Fruit fly (Drosophila melanogaster) whole organism, adult: Measurements from ENCODE around the gene CG1273.

Source experiments
- CG11617 ChIP-seq: fragments of 200-800 bp; sonication (Bioruptor generic); optimal IDR thresholded peaks from 2 replicates; lab custom pipeline; 2017; ENCODE audit warnings: mild to moderate bottlenecking, missing biosample characterization, missing genetic modification reagents, missing genetic modification characterization
- CG12768 ChIP-seq: fragments of 200-800 bp; sonication (Bioruptor generic); optimal IDR thresholded peaks from 2 replicates; lab custom pipeline; 2017; ENCODE audit warnings: missing biosample characterization, missing genetic modification characterization, mild to moderate bottlenecking, moderate library complexity, missing genetic modification reagents
- CG14711 ChIP-seq: fragments of 200-800 bp; sonication (Bioruptor generic); optimal IDR thresholded peaks from 2 replicates; lab custom pipeline; 2018; ENCODE audit warnings: missing biosample characterization, mild to moderate bottlenecking, missing genetic modification characterization, moderate library complexity
- CG1620 ChIP-seq: fragments of 200-800 bp; sonication (Bioruptor generic); optimal IDR thresholded peaks from 2 replicates; lab custom pipeline; 2016; ENCODE audit warnings: missing biosample characterization, missing genetic modification characterization
- CG33017 ChIP-seq: fragments of 200-800 bp; sonication (Bioruptor generic); optimal IDR thresholded peaks from 2 replicates; lab custom pipeline; 2018; ENCODE audit warnings: missing biosample characterization, mild to moderate bottlenecking, missing genetic modification characterization, moderate library complexity
- CG5204 ChIP-seq: fragments of 200-800 bp; sonication (Bioruptor generic); optimal IDR thresholded peaks from 2 replicates; lab custom pipeline; 2016; ENCODE audit warnings: missing biosample characterization, missing genetic modification characterization
- CG7045 ChIP-seq: fragments of 200-800 bp; sonication (Bioruptor generic); optimal IDR thresholded peaks from 2 replicates; lab custom pipeline; 2017; ENCODE audit warnings: missing biosample characterization, mild to moderate bottlenecking, missing genetic modification characterization
- CG7101 ChIP-seq: fragments of 200-800 bp; sonication (Bioruptor generic); optimal IDR thresholded peaks from 2 replicates; lab custom pipeline; 2018; ENCODE audit warnings: missing biosample characterization, mild to moderate bottlenecking, missing genetic modification characterization, moderate library complexity
- Clk ChIP-seq: fragments of 200-800 bp; sonication (Bioruptor generic); optimal IDR thresholded peaks from 2 replicates; lab custom pipeline; 2017; ENCODE audit warnings: missing biosample characterization, missing genetic modification characterization
- Crg-1 ChIP-seq: fragments of 200-800 bp; sonication (Bioruptor generic); optimal IDR thresholded peaks from 2 replicates; lab custom pipeline; 2016; ENCODE audit warnings: missing biosample characterization, missing genetic modification characterization
- Hr96 ChIP-seq: fragments of 200-800 bp; sonication (Bioruptor generic); optimal IDR thresholded peaks from 2 replicates; lab custom pipeline; 2016; ENCODE audit warnings: missing biosample characterization, missing genetic modification characterization
- Mnt ChIP-seq: fragments of 200-800 bp; sonication (Bioruptor generic); optimal IDR thresholded peaks from 2 replicates; lab custom pipeline; 2016; ENCODE audit warnings: missing biosample characterization, mild to moderate bottlenecking, missing genetic modification characterization
- bab1 ChIP-seq: fragments of 200-800 bp; sonication (Bioruptor generic); optimal IDR thresholded peaks from 3 replicates; lab custom pipeline; 2019; ENCODE audit warnings: missing biosample characterization, mild to moderate bottlenecking, missing genetic modification characterization, moderate library complexity
- cic ChIP-seq: fragments of 200-800 bp; sonication (Bioruptor generic); optimal IDR thresholded peaks from 2 replicates; lab custom pipeline; 2017; ENCODE audit warnings: missing biosample characterization, mild to moderate bottlenecking, missing genetic modification characterization, moderate library complexity
- cnc ChIP-seq, 2 experiments: fragments of >200 bp; optimal IDR thresholded peaks; 2 replicates each; lab custom pipeline; 2017
- kay ChIP-seq: fragments of 200-800 bp; sonication (Bioruptor generic); peaks from one replicate; lab custom pipeline; 2016; ENCODE audit warnings: missing biosample characterization, missing genetic modification characterization, borderline replicate concordance
- ovo ChIP-seq: fragments of 200-800 bp; sonication (Bioruptor generic); optimal IDR thresholded peaks from 2 replicates; lab custom pipeline; 2016; ENCODE audit warnings: missing biosample characterization, missing genetic modification characterization
- pad ChIP-seq: fragments of 200-800 bp; sonication (Bioruptor generic); optimal IDR thresholded peaks from 3 replicates; lab custom pipeline; 2017; ENCODE audit warnings: missing biosample characterization, missing genetic modification characterization, mild to moderate bottlenecking, moderate library complexity, missing genetic modification reagents
- tj ChIP-seq: fragments of 200-800 bp; sonication (Bioruptor generic); optimal IDR thresholded peaks from 3 replicates; lab custom pipeline; 2017; ENCODE audit warnings: missing biosample characterization, mild to moderate bottlenecking, missing genetic modification characterization, moderate library complexity
- toe ChIP-seq: fragments of 200-800 bp; sonication (Bioruptor generic); optimal IDR thresholded peaks from 2 replicates; lab custom pipeline; 2016; ENCODE audit warnings: missing biosample characterization, missing genetic modification characterization

Gene CG1273

DNA sequence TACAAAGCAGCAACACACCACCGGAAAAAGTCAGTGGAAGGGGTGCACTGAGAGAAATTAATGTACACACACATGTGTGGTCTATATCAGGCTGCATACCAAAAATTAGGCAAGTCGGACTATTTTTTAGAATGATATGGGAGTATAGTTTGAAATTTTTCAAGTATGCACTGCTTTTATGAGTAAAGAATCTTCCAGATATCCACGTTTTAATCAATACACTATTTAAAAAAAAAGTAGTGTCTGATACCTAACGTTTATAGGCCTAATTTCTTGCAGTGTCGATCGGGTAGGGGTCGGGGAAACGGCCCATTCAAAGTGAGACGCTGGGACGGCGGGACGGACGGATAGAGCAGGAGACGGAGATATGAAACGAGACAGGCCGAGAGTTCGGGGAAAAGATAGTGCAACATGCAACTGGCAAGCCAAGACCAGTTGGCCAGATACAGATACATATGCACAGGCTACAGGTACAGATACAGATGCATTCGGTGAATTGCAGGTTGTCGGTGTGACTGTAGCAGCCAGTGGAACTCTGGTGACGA lies 33.1 kb upstream of the CG1273 start:
- TF ChIP-seq CG5204 (GFP tag; lab: Kevin White, UChicago) (no peak), bab1 (GFP tag; lab: Kevin White, UChicago) (peak; percentile 2), CG11617 (GFP tag; lab: Kevin White, UChicago) (no peak), CG1620 (no peak), cic (GFP tag; lab: Kevin White, UChicago) (no peak), pad (GFP tag; lab: Kevin White, UChicago) (peak; percentile 12), CG14711 (tag; lab: Kevin White, UChicago) (no peak), Hr96 (GFP tag; lab: Kevin White, UChicago) (peak; percentile 43), CG7101 (tag; lab: Kevin White, UChicago) (peak; percentile 4), CG12768 (GFP tag; lab: Kevin White, UChicago) (no peak), cnc (optimal IDR thresholded peaks at IDR 0.05; lab: Kevin White, UChicago) (no peak), CG33017 (tag; lab: Kevin White, UChicago) (no peak), Mnt (GFP tag; lab: Kevin White, UChicago) (no peak), ovo (GFP tag; lab: Kevin White, UChicago) (no peak), CG7045 (GFP tag; lab: Kevin White, UChicago) (no peak), kay (GFP tag; lab: Kevin White, UChicago) (no peak), tj (peak; percentile 3), Crg-1 (no peak), Clk (GFP tag; lab: Kevin White, UChicago) (no peak), toe (no peak)

DNA sequence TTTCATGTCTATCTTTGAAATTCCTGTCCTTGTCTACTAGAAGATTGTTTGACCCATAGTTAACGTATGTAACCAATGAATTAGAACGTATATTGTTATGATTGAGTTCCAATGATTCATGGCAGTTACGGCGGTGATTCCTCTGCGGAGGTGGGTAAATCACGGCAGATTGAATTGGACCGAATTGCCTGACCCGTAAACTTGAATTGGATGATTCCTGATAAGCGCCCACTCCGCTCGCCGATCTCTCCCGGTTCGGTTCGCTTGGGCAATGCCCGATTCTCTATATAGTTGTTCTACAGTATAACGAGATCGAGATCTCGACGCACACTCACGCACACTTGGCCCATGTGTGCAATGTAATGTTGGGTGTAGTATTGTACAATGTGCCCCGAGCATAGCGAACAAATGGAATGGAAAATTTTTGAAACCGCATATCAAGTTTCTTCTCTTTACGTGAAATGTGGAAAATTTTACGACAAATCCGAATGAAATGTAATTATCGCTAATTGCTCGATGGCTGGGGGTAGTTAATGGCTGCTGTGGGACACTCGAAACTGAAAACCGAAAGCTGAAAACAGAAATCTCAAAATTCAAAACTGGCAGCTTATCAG lies 32.0 kb upstream of the CG1273 start:
- no peak for TF ChIP-seq CG11617 (GFP tag; lab: Kevin White, UChicago)
- TF ChIP-seq CG7101 (tag; lab: Kevin White, UChicago), result no peak
- TF ChIP-seq CG12768 (GFP tag; lab: Kevin White, UChicago), result no peak
- no peak for TF ChIP-seq CG5204 (GFP tag; lab: Kevin White, UChicago)
- TF ChIP-seq cnc (optimal IDR thresholded peaks at IDR 0.05; lab: Kevin White, UChicago), result no peak
- TF ChIP-seq CG14711 (tag; lab: Kevin White, UChicago), result no peak
- TF ChIP-seq CG33017 (tag; lab: Kevin White, UChicago), result no peak
- no peak for TF ChIP-seq kay (GFP tag; lab: Kevin White, UChicago)
- no peak for TF ChIP-seq CG1620
- TF ChIP-seq cic (GFP tag; lab: Kevin White, UChicago), result no peak
- no peak for TF ChIP-seq pad (GFP tag; lab: Kevin White, UChicago)
- no peak for TF ChIP-seq bab1 (GFP tag; lab: Kevin White, UChicago)
- no peak for TF ChIP-seq CG7045 (GFP tag; lab: Kevin White, UChicago)
- no peak for TF ChIP-seq Crg-1
- TF ChIP-seq tj, result no peak
- no peak for TF ChIP-seq Hr96 (GFP tag; lab: Kevin White, UChicago)
- TF ChIP-seq Mnt (GFP tag; lab: Kevin White, UChicago), result no peak

DNA sequence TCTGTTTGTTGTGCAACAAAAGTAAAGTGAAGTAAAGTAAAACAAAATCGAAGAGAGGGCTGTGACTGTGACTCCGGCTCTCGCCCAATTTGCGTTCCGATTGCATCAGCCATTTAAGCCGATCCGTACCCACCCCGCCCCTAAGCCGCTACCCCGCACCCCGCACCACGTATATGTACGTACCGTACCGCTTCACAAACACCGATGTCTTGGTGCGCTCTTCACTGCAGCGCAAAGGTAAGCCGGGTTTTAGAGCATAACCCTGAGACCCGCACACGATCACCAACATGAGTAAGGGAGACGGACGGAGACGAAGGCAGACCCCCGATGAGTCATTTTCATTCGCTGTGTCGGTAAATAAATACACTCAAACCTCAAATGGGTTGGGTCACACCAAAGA lies 31.3 kb upstream of the CG1273 start:
- TF ChIP-seq Crg-1, result no peak
- peak; percentile 89 for TF ChIP-seq tj

DNA sequence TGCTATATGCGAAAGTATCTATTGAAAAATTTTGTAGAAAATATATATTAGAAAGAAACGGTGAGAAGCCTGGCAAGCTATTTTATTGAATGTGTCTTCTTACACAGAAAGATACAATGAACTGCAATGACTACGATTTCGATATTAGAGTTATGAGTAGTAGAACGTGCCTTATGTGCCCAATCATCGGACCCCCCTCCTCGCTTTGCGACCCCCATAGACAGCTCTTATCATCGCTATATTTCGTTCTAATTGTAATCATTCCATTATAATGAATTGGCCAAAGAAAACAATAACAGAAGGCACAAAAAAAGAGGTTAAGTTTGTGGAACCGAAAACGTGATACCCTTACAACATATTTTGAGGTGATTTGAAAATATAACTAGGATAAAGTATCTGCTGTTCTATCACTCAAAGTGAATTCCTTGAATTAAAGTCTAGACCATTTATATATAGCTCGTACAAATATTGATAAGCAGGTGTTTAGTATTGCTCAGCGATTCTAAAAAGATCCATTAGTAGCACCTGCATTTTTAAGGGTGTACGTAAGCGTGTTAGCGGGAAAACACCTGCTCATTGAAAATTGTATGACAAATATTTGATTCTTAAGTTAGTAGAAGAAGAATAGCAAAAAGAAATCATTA lies 30.7 kb upstream of the CG1273 start:
- TF ChIP-seq bab1 (GFP tag; lab: Kevin White, UChicago), result no peak
- TF ChIP-seq kay (GFP tag; lab: Kevin White, UChicago), result peak; percentile 50

DNA sequence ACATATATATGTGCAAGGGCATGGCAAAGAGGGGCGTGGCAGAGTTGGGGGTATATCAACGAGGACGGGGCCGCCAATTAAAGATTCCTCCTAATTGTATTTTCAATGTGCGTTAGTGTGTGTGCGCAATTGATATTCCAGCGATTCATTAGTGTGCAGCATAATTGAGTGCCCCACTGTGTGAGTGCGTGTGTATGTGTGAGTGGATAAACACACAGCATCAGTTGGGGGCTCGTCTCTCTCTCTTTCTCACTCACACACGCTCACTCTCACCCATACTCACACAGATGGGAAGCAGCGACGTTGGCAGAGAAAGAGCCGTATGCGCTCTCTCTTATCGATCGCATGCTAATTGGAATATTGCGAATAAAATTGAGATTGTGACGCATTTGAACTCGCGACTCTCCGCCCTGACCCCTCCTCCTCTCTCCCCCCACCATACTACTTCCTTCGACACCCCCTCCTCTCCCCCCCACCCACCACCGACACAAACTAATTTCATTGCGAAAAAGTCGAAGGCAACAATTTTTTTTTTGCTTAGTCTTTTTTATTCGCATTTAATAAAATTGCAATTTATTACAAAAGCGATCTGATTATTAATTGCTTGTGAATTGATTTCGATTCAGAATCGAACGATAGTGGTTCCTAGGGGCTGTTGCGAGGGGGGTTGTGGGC lies 29.8 kb upstream of the CG1273 start:
- peak; percentile 90 for TF ChIP-seq tj
- no peak for TF ChIP-seq Hr96 (GFP tag; lab: Kevin White, UChicago)
- TF ChIP-seq Crg-1, result no peak
- TF ChIP-seq kay (GFP tag; lab: Kevin White, UChicago), result peak; percentile 37
- TF ChIP-seq cic (GFP tag; lab: Kevin White, UChicago), result peak; percentile 91
- TF ChIP-seq Mnt (GFP tag; lab: Kevin White, UChicago), result no peak
- TF ChIP-seq CG12768 (GFP tag; lab: Kevin White, UChicago), result peak; percentile 9

DNA sequence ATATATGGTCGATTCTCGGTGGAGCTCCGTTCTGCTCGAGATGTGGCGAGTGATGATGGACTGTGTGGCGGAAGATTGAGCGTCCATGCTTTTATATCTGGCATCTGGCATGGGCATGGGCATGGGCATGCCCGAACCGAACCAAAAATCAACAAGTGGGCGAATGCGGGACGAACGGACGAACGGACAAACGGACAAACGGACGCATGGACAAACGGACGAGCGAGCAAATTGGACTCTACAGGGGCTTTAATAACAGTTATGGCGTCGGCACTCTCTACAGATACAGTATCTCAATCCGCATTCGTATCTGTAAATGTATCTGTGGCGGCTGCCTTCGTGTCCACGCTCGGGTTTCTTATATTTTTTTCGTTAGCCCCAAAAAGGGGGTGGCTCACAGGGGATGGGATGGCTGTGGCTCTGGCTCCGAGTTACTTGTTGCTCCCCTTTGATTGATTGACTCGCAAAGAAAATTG lies 27.4 kb upstream of the CG1273 start, which contains the start of gene ImpL2:
ImpL2 (minus strand) TSS at position 51 of the 476 bp plus-strand sequence.
- TF ChIP-seq tj, result no peak
- TF ChIP-seq CG12768 (GFP tag; lab: Kevin White, UChicago), result no peak
- TF ChIP-seq pad (GFP tag; lab: Kevin White, UChicago), result no peak
- no peak for TF ChIP-seq toe
